3 worm cellular contexts compared by ENCODE assay signal in genomic region chrIII:12084749-12085307, ce11.
A peak's percentile ranks its signal among the peaks of the same experiment; 100 is the strongest.
TF ChIP-seq lines count a peak whose summit lies in the region.

No protein-coding gene starts in this region.

TF ChIP-seq in whole organism, L1 larva, 84 proteins besides CTCF, POLR2A, EP300 and RAD21 (continued from another document):
- TF ChIP-seq fkh-8 (tag; optimal IDR thresholded peaks at IDR 0.05; lab: Kevin White, UChicago) (no peak), C34B4.2 (tag; optimal IDR thresholded peaks at IDR 0.05; lab: Kevin White, UChicago) (no peak), lin-14 (GFP tag; optimal IDR thresholded peaks at IDR 0.05; lab: Kevin White, UChicago) (peak; percentile 19), ztf-11 (tag; optimal IDR thresholded peaks at IDR 0.05; lab: Kevin White, UChicago) (no peak), fkh-4 (tag; optimal IDR thresholded peaks at IDR 0.05; lab: Kevin White, UChicago; ENCODE audit: borderline replicate concordance) (no peak), dsc-1 (tag; optimal IDR thresholded peaks at IDR 0.05; lab: Kevin White, UChicago) (peak; percentile 8), nhr-71 (tag; optimal IDR thresholded peaks at IDR 0.05; lab: Kevin White, UChicago) (peak; percentile 8), ama-1 (optimal IDR thresholded peaks at IDR 0.05; lab: Kevin White, UChicago) (no peak), ets-5 (GFP tag; IDR thresholded peaks at IDR 0.05; lab: Robert Waterston, UW) (no peak), elt-3 (tag; optimal IDR thresholded peaks at IDR 0.05; lab: Kevin White, UChicago) (peak in 1 of 6 experiments; percentile 11)

TF ChIP-seq in whole organism, L2 larva, 48 proteins besides CTCF, POLR2A, EP300 and RAD21 (continued from another document):
- TF ChIP-seq peb-1 (tag; optimal IDR thresholded peaks at IDR 0.05; lab: Kevin White, UChicago) (no peak), sem-4 (tag; optimal IDR thresholded peaks at IDR 0.05; lab: Kevin White, UChicago) (peak; percentile 3)

TF ChIP-seq in whole organism, L4 larva, 104 proteins besides CTCF, POLR2A, EP300 and RAD21 (continued from another document):
- TF ChIP-seq jun-1 (tag; optimal IDR thresholded peaks at IDR 0.05; lab: Kevin White, UChicago): no peak
- TF ChIP-seq mep-1 (tag; optimal IDR thresholded peaks at IDR 0.05; lab: Kevin White, UChicago): no peak
- no peak for TF ChIP-seq daf-16 (GFP tag; optimal IDR thresholded peaks at IDR 0.05; lab: Kevin White, UChicago)
- TF ChIP-seq daf-16 (tag; optimal IDR thresholded peaks at IDR 0.05; lab: Kevin White, UChicago): peak; percentile 52
